Fruit fly (Drosophila melanogaster): ENCODE data around the gene CG1737.

CG1737 gene

dm6 chrX:11338973-11339867 is 11.2 kb upstream of the CG1737 start (continued):
- TF ChIP-seq CG5245 (GFP tag; optimal IDR thresholded peaks at IDR 0.05): no peak
- no peak for TF ChIP-seq CG3065 (GFP tag; optimal IDR thresholded peaks at IDR 0.05)
- TF ChIP-seq br (optimal IDR thresholded peaks at IDR 0.05): no peak
- no peak for TF ChIP-seq PHDP (tag; optimal IDR thresholded peaks at IDR 0.05)
- no peak for TF ChIP-seq Spps (tag; optimal IDR thresholded peaks at IDR 0.05)
- TF ChIP-seq CG9797 (GFP tag; optimal IDR thresholded peaks at IDR 0.05): peak; percentile 56
- no peak for TF ChIP-seq scrt (GFP tag; optimal IDR thresholded peaks at IDR 0.05)
- peak; percentile 93 for TF ChIP-seq knrl (GFP tag; IDR thresholded peaks at IDR 0.05; ENCODE audit: partially characterized antibody)
- peak; percentile 72 for TF ChIP-seq CG3847 (GFP tag; IDR thresholded peaks at IDR 0.05)
- peak; percentile 17 for TF ChIP-seq CG15696 (tag; optimal IDR thresholded peaks at IDR 0.05)
- TF ChIP-seq tll (GFP tag; optimal IDR thresholded peaks at IDR 0.05): no peak
- peak; percentile 57 for TF ChIP-seq CG4282 (GFP tag; optimal IDR thresholded peaks at IDR 0.05)
- peak; percentile 78 for TF ChIP-seq Doc3 (GFP tag; IDR thresholded peaks at IDR 0.05; ENCODE audit: partially characterized antibody)
- TF ChIP-seq CG2202 (tag; optimal IDR thresholded peaks at IDR 0.05): no peak
- TF ChIP-seq CG34224 (GFP tag; IDR thresholded peaks at IDR 0.05; ENCODE audit: partially characterized antibody): peak; percentile 84
- peak; percentile 75 for TF ChIP-seq trem (tag; optimal IDR thresholded peaks at IDR 0.05)
- TF ChIP-seq CHES-1-like (GFP tag; optimal IDR thresholded peaks at IDR 0.05): peak; percentile 72
- TF ChIP-seq eyg (GFP tag; optimal IDR thresholded peaks at IDR 0.05): no peak
- no peak for TF ChIP-seq CG10565 (GFP tag; optimal IDR thresholded peaks at IDR 0.05)
- TF ChIP-seq CG8765 (GFP tag; IDR thresholded peaks at IDR 0.05): no peak
- no peak for TF ChIP-seq pros (GFP tag; optimal IDR thresholded peaks at IDR 0.05)
- peak; percentile 85 for TF ChIP-seq HmgD (GFP tag; optimal IDR thresholded peaks at IDR 0.05)
- TF ChIP-seq vvl (GFP tag; IDR thresholded peaks at IDR 0.05): peak; percentile 29; the same call in 1 of the 2 replicates
- no peak for TF ChIP-seq jing (GFP tag; optimal IDR thresholded peaks at IDR 0.05)
- TF ChIP-seq chinmo (GFP tag; IDR thresholded peaks at IDR 0.05; ENCODE audit: partially characterized antibody): peak; percentile 92; the same call in 3 of the 4 replicates
- TF ChIP-seq pb (GFP tag; optimal IDR thresholded peaks at IDR 0.05): peak; percentile 33
- TF ChIP-seq ems (GFP tag; optimal IDR thresholded peaks at IDR 0.05): no peak
- no peak for TF ChIP-seq Eip74EF (GFP tag; optimal IDR thresholded peaks at IDR 0.05)
- TF ChIP-seq Side (GFP tag; optimal IDR thresholded peaks at IDR 0.05): peak; percentile 54
- peak; percentile 34 for TF ChIP-seq Hr3 (GFP tag; optimal IDR thresholded peaks at IDR 0.05)
- TF ChIP-seq CG12236 (GFP tag; optimal IDR thresholded peaks at IDR 0.05): no peak
- TF ChIP-seq CG17328 (GFP tag; IDR thresholded peaks at IDR 0.05): no peak
- no peak for TF ChIP-seq CG31224 (GFP tag; IDR thresholded peaks at IDR 0.05)
- TF ChIP-seq CG4854 (GFP tag; optimal IDR thresholded peaks at IDR 0.05): no peak
- no peak for TF ChIP-seq Kr (GFP tag; optimal IDR thresholded peaks at IDR 0.05)
- peak; percentile 85 for TF ChIP-seq Med (GFP tag)
- no peak for TF ChIP-seq stc (GFP tag; IDR thresholded peaks at IDR 0.05)
- TF ChIP-seq Aef1 (GFP tag; IDR thresholded peaks at IDR 0.05): no peak; the same call in 2 of the 3 replicates
- peak; percentile 12 for TF ChIP-seq CG18599 (GFP tag; optimal IDR thresholded peaks at IDR 0.05)
- peak; percentile 48 for TF ChIP-seq CG11504 (tag; optimal IDR thresholded peaks at IDR 0.05)
- TF ChIP-seq ttk (GFP tag; IDR thresholded peaks at IDR 0.05): no peak
- TF ChIP-seq CG1529 (GFP tag; optimal IDR thresholded peaks at IDR 0.05): no peak
- peak; percentile 73 for TF ChIP-seq CG12659 (GFP tag; optimal IDR thresholded peaks at IDR 0.05)
- no peak for TF ChIP-seq CG15011 (GFP tag; optimal IDR thresholded peaks at IDR 0.05)
- no peak for TF ChIP-seq CG5180 (GFP tag; optimal IDR thresholded peaks at IDR 0.05)
- TF ChIP-seq CG16815 (GFP tag; optimal IDR thresholded peaks at IDR 0.05): no peak
- TF ChIP-seq CG11398 (GFP tag; optimal IDR thresholded peaks at IDR 0.05): no peak
- TF ChIP-seq CkIIα-i1 (GFP tag; IDR thresholded peaks at IDR 0.05): no peak
